Worm (Caenorhabditis elegans): Measurements from ENCODE around the gene ndua-12.

DNA sequence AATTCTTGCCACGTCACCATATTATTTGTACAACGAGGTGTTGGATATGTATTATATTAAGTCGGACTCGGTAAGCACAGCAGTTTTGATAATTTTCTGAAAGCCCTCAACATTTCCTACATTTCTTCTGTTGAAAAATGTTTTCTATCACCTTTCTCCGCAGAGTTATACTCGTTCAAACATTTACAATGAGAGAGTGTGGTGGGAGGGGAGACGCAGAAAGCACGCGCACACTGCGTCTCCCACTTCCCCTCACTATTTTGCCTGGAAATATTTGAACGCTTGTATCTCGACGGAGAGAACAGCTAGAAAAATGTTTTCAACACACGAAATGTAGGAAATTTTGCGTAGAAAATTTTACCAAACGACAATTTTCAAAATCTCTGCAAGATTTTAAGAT, 44.5 kb upstream of the ndua-12 start:
- TF ChIP-seq ceh-16 (tag; optimal IDR thresholded peaks at IDR 0.05) (no peak), unc-62 (GFP tag; optimal IDR thresholded peaks at IDR 0.05) (no peak), ceh-82 (tag; optimal IDR thresholded peaks at IDR 0.05) (no peak), skn-1 (tag; optimal IDR thresholded peaks at IDR 0.05) (no peak)
